Fruit fly (Drosophila melanogaster) whole organism, embryonic: Measurements from ENCODE around the gene Atpalpha.

Experiments used
- ATbp ChIP-seq: fragments of 200-800 bp; sonication (Bioruptor generic); optimal IDR thresholded peaks from 2 replicates; lab custom pipeline; 2017; ENCODE audit warnings: missing biosample characterization, mild to moderate bottlenecking, missing genetic modification characterization, missing genetic modification reagents
- Awh ChIP-seq: fragments of 200-800 bp; sonication (Bioruptor generic); IDR thresholded peaks from 2 replicates; pipeline ENCODE4, ENCODE4 v1.3.6; 2022; ENCODE audit warnings: missing biosample characterization, missing genetic modification characterization
- CG1792 ChIP-seq: fragments of 200-800 bp; sonication (Bioruptor generic); optimal IDR thresholded peaks from 2 replicates; lab custom pipeline; 2016; ENCODE audit warnings: missing biosample characterization, missing genetic modification characterization
- CG34376 ChIP-seq: fragments of 200-800 bp; sonication (Bioruptor generic); optimal IDR thresholded peaks from 2 replicates; lab custom pipeline; 2018; ENCODE audit warnings: missing biosample characterization, mild to moderate bottlenecking, missing genetic modification characterization
- CG6654 ChIP-seq: fragments of 200-800 bp; sonication (Bioruptor generic); optimal IDR thresholded peaks from 2 replicates; lab custom pipeline; 2017; ENCODE audit warnings: missing biosample characterization, mild to moderate bottlenecking, missing genetic modification characterization
- Dll ChIP-seq: fragments of 200-800 bp; sonication (Bioruptor generic); IDR thresholded peaks from 4 replicates; pipeline ENCODE4 v1.3.6; 2022; ENCODE audit warnings: missing biosample characterization, missing genetic modification characterization; ENCODE audit not compliant: partially characterized antibody
- Dp ChIP-seq: fragments of 200-800 bp; sonication (Bioruptor generic); optimal IDR thresholded peaks from 2 replicates; lab custom pipeline; 2018; ENCODE audit warnings: missing biosample characterization, mild to moderate bottlenecking, missing genetic modification characterization, moderate library complexity
- Drgx ChIP-seq: fragments of 200-800 bp; sonication (Bioruptor generic); IDR thresholded peaks from 2 replicates; pipeline ENCODE4 v1.3.6; 2022; ENCODE audit warnings: missing biosample characterization, missing genetic modification characterization
- Side ChIP-seq: fragments of 200-800 bp; sonication (Bioruptor generic); optimal IDR thresholded peaks from 2 replicates; lab custom pipeline; 2016; ENCODE audit warnings: missing biosample characterization, missing genetic modification characterization
- Sox102F ChIP-seq: fragments of 200-800 bp; sonication (Bioruptor generic); optimal IDR thresholded peaks from 2 replicates; lab custom pipeline; 2018; ENCODE audit warnings: missing biosample characterization, mild to moderate bottlenecking, missing genetic modification characterization, moderate library complexity
- chinmo ChIP-seq: fragments of 200-800 bp; sonication (Bioruptor generic); IDR thresholded peaks from 4 replicates; pipeline ENCODE4 v1.3.6; 2022; ENCODE audit warnings: missing biosample characterization, missing genetic modification characterization; ENCODE audit not compliant: partially characterized antibody
- eyg ChIP-seq: fragments of 200-800 bp; sonication (Bioruptor generic); optimal IDR thresholded peaks from 3 replicates; lab custom pipeline; 2016; ENCODE audit warnings: missing biosample characterization, missing genetic modification characterization
- grn ChIP-seq: fragments of 200-800 bp; sonication (Bioruptor generic); optimal IDR thresholded peaks from 3 replicates; lab custom pipeline; 2017; ENCODE audit warnings: missing biosample characterization, missing genetic modification characterization
- hth ChIP-seq: fragments of >200 bp; optimal IDR thresholded peaks from 2 replicates; lab custom pipeline; 2017; ENCODE audit warnings: inconsistent platforms
- insv ChIP-seq, 2 experiments: fragments of 200-800 bp; sonication (Bioruptor generic); optimal IDR thresholded peaks; 3 replicates each; lab custom pipeline; 2016 to 2018; ENCODE audit warnings: missing biosample characterization in 2 of 2, missing genetic modification characterization in 2 of 2
- schlank ChIP-seq: fragments of 200-800 bp; sonication (Bioruptor generic); optimal IDR thresholded peaks from 2 replicates; lab custom pipeline; 2018; ENCODE audit warnings: missing biosample characterization, mild to moderate bottlenecking, missing genetic modification characterization
- slbo ChIP-seq: fragments of 200-800 bp; sonication (Bioruptor generic); IDR thresholded peaks from 2 replicates; pipeline ENCODE4 v1.3.6; 2022; ENCODE audit warnings: missing biosample characterization, missing genetic modification characterization
- tx ChIP-seq: fragments of 200-800 bp; sonication (Bioruptor generic); optimal IDR thresholded peaks from 2 replicates; lab custom pipeline; 2016; ENCODE audit warnings: missing biosample characterization, missing genetic modification characterization
- vvl ChIP-seq: fragments of 200-800 bp; sonication (Bioruptor generic); IDR thresholded peaks from 2 replicates; pipeline ENCODE4 v1.3.6; 2022; ENCODE audit warnings: missing biosample characterization, missing genetic modification characterization

The Atpalpha gene

DNA sequence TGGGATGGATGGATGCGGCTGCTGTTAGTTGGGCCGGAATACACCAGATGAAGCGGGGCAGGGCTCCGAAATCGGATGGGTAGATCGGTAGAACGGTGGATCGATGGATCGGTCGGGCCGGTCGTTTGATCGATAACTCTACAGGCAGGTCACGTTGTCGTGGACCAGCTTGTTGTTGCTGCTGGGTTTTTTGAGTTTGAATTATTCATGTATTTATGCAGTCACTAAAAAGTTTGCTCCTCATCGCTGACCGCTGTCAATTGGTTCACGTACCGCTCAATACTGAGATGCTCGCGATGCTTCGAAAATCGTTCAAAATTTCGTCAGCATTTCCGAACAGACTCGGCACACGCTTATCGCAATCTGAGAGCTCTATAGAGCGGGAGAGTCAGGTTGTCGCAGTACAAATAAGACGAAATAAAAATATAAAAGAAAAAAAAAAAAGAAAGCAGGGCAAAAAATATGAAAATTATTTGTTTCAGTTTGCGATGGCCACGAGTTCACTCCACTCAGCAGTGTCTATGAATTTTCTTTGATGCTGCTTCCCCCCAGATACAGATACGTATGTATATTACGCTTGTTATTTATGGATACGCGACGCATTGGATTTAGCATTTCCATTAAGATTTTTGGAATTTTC lies 75.5 kb downstream of the Atpalpha start, which contains the start of gene peg (continued):
- TF ChIP-seq Drgx (GFP tag; lab: Robert Waterston, UW) = peak; percentile 59
- TF ChIP-seq hth (lab: Kevin White, UChicago) = no peak
- TF ChIP-seq tx (GFP tag; lab: Kevin White, UChicago) = no peak
- peak; percentile 76 for TF ChIP-seq vvl (GFP tag; lab: Robert Waterston, UW)
- 0 out of 2 replicates have a peak, but pooled peaks have one; percentile 4 for TF ChIP-seq slbo (GFP tag; lab: Robert Waterston, UW)
- peak; percentile 14 for TF ChIP-seq CG34376 (GFP tag; lab: Kevin White, UChicago)

DNA sequence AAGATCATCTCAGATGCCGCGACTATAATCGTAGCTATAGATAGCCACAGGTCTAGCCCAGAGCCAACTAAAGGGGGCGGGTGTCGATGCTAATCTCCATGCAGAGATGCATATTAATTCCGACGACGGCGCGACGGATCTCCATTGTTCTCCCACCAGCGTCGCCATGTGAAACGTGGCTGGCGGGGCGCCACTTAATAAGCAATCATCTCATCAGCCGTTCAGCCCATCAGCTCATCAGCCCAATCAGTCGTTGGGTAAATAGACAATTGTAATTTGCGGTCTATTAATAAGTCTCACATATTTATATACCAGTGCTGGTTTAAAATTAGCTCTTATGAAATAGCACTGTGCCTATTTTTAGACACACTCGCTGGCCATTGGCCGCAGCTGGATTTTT lies 77.0 kb downstream of the Atpalpha start:
- TF ChIP-seq CG1792 (GFP tag; lab: Kevin White, UChicago) (no peak), Awh (GFP tag; lab: Robert Waterston, UW) (peak; percentile 79), Sox102F (peak; percentile 34), Dp (GFP tag; lab: Kevin White, UChicago) (no peak), CG6654 (GFP tag; lab: Kevin White, UChicago) (no peak), insv (GFP tag; optimal IDR thresholded peaks at IDR 0.05; lab: Kevin White, UChicago) (no peak), Side (no peak), Dll (no peak), chinmo (peak; percentile 70; the same call in 1 of the 4 replicates), eyg (GFP tag; lab: Kevin White, UChicago) (no peak), schlank (tag; lab: Kevin White, UChicago) (no peak), ATbp (GFP tag; lab: Kevin White, UChicago) (peak; percentile 28), grn (GFP tag; lab: Kevin White, UChicago) (peak; percentile 17)
- TF ChIP-seq, all 482 proteins: peak for 5
